Worm (Caenorhabditis elegans): ENCODE measurements around the gene clec-160.

The clec-160 gene

DNA sequence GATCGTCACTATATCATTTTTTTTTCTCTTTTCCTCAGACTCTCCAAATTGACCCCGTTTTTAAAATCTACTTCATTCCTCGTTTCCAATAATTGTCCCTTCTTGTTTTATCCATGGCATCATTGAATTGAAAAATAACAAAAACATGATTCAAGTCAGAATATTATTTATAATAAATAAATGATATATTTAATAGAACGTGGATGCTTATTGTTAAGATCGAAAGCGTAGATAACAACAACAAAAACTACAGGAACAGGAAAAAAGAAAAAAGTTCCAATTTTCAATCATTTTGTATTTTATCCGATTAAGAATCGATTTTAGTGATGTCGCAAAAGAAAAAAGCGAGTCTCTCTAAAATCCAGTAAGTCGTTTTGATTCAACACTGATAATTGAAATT is 36.6 kb upstream of the clec-160 start, which contains the start of gene F10E9.2:
Gene F10E9.2 (plus strand): TSS at position 301 of the 400 bp plus-strand sequence.
- no peak for TF ChIP-seq lir-1 (GFP tag; conservative IDR thresholded peaks at IDR 0.05)

DNA sequence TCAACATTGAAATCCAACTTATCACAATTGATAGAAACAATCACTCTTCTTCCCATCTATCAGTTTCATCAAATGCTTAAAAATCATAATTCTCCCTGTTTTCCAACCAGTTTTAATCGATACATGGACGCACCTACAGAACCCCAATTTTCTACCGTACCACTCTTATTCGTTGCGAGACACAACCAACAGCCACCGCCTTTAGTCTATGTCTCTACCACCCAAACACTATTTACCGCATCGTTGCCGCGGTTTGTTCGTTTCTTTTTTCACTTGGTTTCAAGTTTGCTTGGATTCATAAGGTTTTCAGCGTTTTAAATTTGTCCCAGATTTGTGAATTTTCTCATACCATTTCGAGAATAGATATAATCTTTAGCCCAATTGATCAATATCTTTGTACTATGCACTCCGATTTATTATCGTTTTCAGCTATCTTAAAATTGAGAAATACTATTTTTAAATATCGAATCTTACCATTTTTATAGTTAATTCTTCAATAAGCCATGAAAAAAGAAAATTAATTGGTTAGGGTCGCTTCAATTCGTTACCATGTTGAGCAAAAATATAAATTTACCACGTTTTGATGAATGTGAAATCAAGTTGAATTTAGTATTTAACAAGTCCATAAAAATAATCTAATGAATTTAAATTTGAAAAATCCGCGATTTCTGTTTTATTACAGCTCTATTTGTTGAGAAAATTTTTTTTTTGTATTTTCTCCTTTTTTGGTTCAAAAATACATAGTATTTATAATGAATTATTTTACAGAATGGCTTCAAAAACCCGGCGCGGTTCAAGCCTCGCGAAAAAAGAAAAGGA is 34.7 kb upstream of the clec-160 start, which contains the start of gene F10E9.3:
Gene F10E9.3 (plus strand): TSS at position 769 of the 819 bp plus-strand sequence.
- no peak for TF ChIP-seq cebp-1 (GFP tag; IDR thresholded peaks at IDR 0.05)
- no peak for TF ChIP-seq cebp-1 (tag; optimal IDR thresholded peaks at IDR 0.05)
- TF ChIP-seq F33H1.4 (GFP tag; IDR thresholded peaks at IDR 0.05), result 0 out of 2 replicates have a peak, but pooled peaks have one; percentile 12

- TF ChIP-seq zfh-2 (GFP tag; conservative IDR thresholded peaks at IDR 0.05), result no peak
- TF ChIP-seq egrh-3 (GFP tag; IDR thresholded peaks at IDR 0.05), result no peak
- no peak for TF ChIP-seq tlf-1 (GFP tag; optimal IDR thresholded peaks at IDR 0.05)
- no peak for TF ChIP-seq efl-1 (GFP tag; optimal IDR thresholded peaks at IDR 0.05)
- no peak for TF ChIP-seq F37B4.10 (GFP tag; IDR thresholded peaks at IDR 0.05)
- TF ChIP-seq ekl-4 (GFP tag; IDR thresholded peaks at IDR 0.05), result no peak
- no peak for TF ChIP-seq rcor-1 (GFP tag; IDR thresholded peaks at IDR 0.05)
- TF ChIP-seq nhr-80 (tag; optimal IDR thresholded peaks at IDR 0.05), result no peak
- no peak for TF ChIP-seq die-1 (tag; optimal IDR thresholded peaks at IDR 0.05)
- TF ChIP-seq mxl-1 (tag; optimal IDR thresholded peaks at IDR 0.05), result no peak
- TF ChIP-seq Y56A3A.18 (GFP tag; IDR thresholded peaks at IDR 0.05), result no peak
These were observed 32.5 kb upstream of the clec-160 start, which contains the start of gene F10E9.4 for ce11 chrIII:8308238-8308637. Gene F10E9.4 (plus strand): TSS chrIII:8308538.

ce11 chrIII:8307356-8307755 is 31.6 kb upstream of the clec-160 start, which contains the start of the genes F10E9.7 and F10E9.5:
Gene F10E9.7 (minus strand): TSS chrIII:8307441.
Gene F10E9.5 (plus strand): TSS chrIII:8307592.
- TF ChIP-seq ztf-6 (GFP tag; IDR thresholded peaks at IDR 0.05) (peak; percentile 59; the same call in 1 of the 2 replicates), nhr-90 (tag; optimal IDR thresholded peaks at IDR 0.05) (no peak), Y53G8AR.9 (GFP tag; conservative IDR thresholded peaks at IDR 0.05) (0 out of 2 replicates have a peak, but pooled peaks have one; percentile 40), tbp1 (GFP tag; optimal IDR thresholded peaks at IDR 0.05) (peak; percentile 61), cebp-2 (GFP tag; IDR thresholded peaks at IDR 0.05) (no peak), F10E7.11 (tag; optimal IDR thresholded peaks at IDR 0.05) (peak; percentile 76), mcd-1 (GFP tag; IDR thresholded peaks at IDR 0.05) (peak; percentile 73; the same call in 1 of the 2 replicates), fkh-3 (tag; optimal IDR thresholded peaks at IDR 0.05) (no peak), him-1 (tag; optimal IDR thresholded peaks at IDR 0.05) (peak; percentile 38), akir-1 (GFP tag; optimal IDR thresholded peaks at IDR 0.05) (no peak), ztf-28 (GFP tag; IDR thresholded peaks at IDR 0.05) (peak; percentile 89), ets-4 (GFP tag; optimal IDR thresholded peaks at IDR 0.05) (no peak), dpff-1 (tag; optimal IDR thresholded peaks at IDR 0.05) (no peak), Y95B8A.8 (GFP tag; IDR thresholded peaks at IDR 0.05) (no peak), B0035.1 (tag; optimal IDR thresholded peaks at IDR 0.05) (peak; percentile 45), F33H1.4 (GFP tag; IDR thresholded peaks at IDR 0.05) (peak; percentile 68), repo-1 (tag; optimal IDR thresholded peaks at IDR 0.05) (no peak), ceh-79 (tag; optimal IDR thresholded peaks at IDR 0.05) (no peak), lin-26 (GFP tag; IDR thresholded peaks at IDR 0.05) (no peak), ccch-3 (GFP tag; optimal IDR thresholded peaks at IDR 0.05) (peak; percentile 82), chd-7 (tag; optimal IDR thresholded peaks at IDR 0.05) (no peak), pha-4 (tag; optimal IDR thresholded peaks at IDR 0.05) (no peak), dpl-1 (GFP tag; optimal IDR thresholded peaks at IDR 0.05) (peak; percentile 65), ceh-100 (GFP tag; IDR thresholded peaks at IDR 0.05) (peak; percentile 69), rcor-1 (GFP tag; IDR thresholded peaks at IDR 0.05) (peak; percentile 72), K12H6.12 (tag; optimal IDR thresholded peaks at IDR 0.05) (peak; percentile 85), mel-28 (tag; optimal IDR thresholded peaks at IDR 0.05; ENCODE audit: borderline replicate concordance) (no peak), attf-6 (GFP tag; IDR thresholded peaks at IDR 0.05) (no peak), ceh-58 (GFP tag; IDR thresholded peaks at IDR 0.05) (no peak), lin-54 (GFP tag; optimal IDR thresholded peaks at IDR 0.05) (peak; percentile 85)
